Worm (Caenorhabditis elegans) whole organism, L3 larva: ENCODE measurements around the gene F40C5.1.
"Not testable (repeated sequence)": the region's sequence is repeated elsewhere in the genome, so short reads cannot be mapped to it uniquely, and the experiment has no call there.

ENCODE experiments used
- R02D3.7 ChIP-seq: fragments of 150-350 bp; optimal IDR thresholded peaks from 2 replicates; lab custom pipeline; 2014; ENCODE audit warnings: missing biosample characterization, missing genetic modification characterization
- ZK546.5 ChIP-seq: sonication (generic microtip); optimal IDR thresholded peaks from 2 replicates; lab custom pipeline; 2017; ENCODE audit warnings: missing biosample characterization, missing genetic modification characterization
- aly-2 ChIP-seq: fragments of 150-350 bp; optimal IDR thresholded peaks from 2 replicates; lab custom pipeline; 2014; ENCODE audit warnings: missing biosample characterization, missing genetic modification characterization
- ama-1 ChIP-seq: fragments of 150-350 bp; optimal IDR thresholded peaks from 2 replicates; lab custom pipeline; 2018
- ceh-28 ChIP-seq: fragments of 150-350 bp; optimal IDR thresholded peaks from 2 replicates; lab custom pipeline; 2014; ENCODE audit warnings: missing biosample characterization, missing genetic modification reagents, missing genetic modification characterization
- ceh-9 ChIP-seq: sonication (generic microtip); optimal IDR thresholded peaks from 2 replicates; lab custom pipeline; 2018; ENCODE audit warnings: missing biosample characterization, missing genetic modification characterization
- daf-12 ChIP-seq: fragments of 150-350 bp; optimal IDR thresholded peaks from 2 replicates; lab custom pipeline; 2014; ENCODE audit warnings: missing biosample characterization, missing genetic modification reagents, missing genetic modification characterization
- elt-3 ChIP-seq, 3 experiments: fragments of 150-350 bp in 1 of 3; sonication (generic microtip) in 2 of 3; optimal IDR thresholded peaks; 2 replicates in 2 of 3; 4 replicates in 1 of 3; lab custom pipeline; 2014 to 2017; ENCODE audit warnings: missing biosample characterization in 3 of 3, missing genetic modification characterization in 3 of 3
- eor-1 ChIP-seq, 2 experiments: fragments of 150-350 bp; optimal IDR thresholded peaks; 2 replicates each; lab custom pipeline; 2014 to 2018; ENCODE audit warnings: missing biosample characterization in 2 of 2, missing genetic modification characterization in 2 of 2
- fkh-10 ChIP-seq: sonication (generic microtip); optimal IDR thresholded peaks from 2 replicates; lab custom pipeline; 2017; ENCODE audit warnings: missing biosample characterization, missing genetic modification reagents, missing genetic modification characterization
- fkh-2 ChIP-seq: fragments of 150-350 bp; optimal IDR thresholded peaks from 2 replicates; lab custom pipeline; 2014; ENCODE audit warnings: missing biosample characterization, missing genetic modification reagents, missing genetic modification characterization
- hmg-11 ChIP-seq: sonication (generic microtip); optimal IDR thresholded peaks from 2 replicates; lab custom pipeline; 2016; ENCODE audit warnings: missing genetic modification characterization, missing compliant biosample characterization
- lin-15B ChIP-seq: fragments of 150-350 bp; optimal IDR thresholded peaks from 2 replicates; lab custom pipeline; 2014; ENCODE audit warnings: missing biosample characterization, missing genetic modification characterization
- lin-39 ChIP-seq: fragments of 150-350 bp; optimal IDR thresholded peaks from 2 replicates; lab custom pipeline; 2018; ENCODE audit warnings: missing biosample characterization, missing genetic modification reagents, missing genetic modification characterization
- mml-1 ChIP-seq: fragments of 150-350 bp; sonication (generic microtip); optimal IDR thresholded peaks from 3 replicates; lab custom pipeline; 2014; ENCODE audit warnings: missing biosample characterization, missing genetic modification characterization
- nfya-1 ChIP-seq: sonication (generic microtip); optimal IDR thresholded peaks from 2 replicates; lab custom pipeline; 2017; ENCODE audit warnings: missing genetic modification characterization, mild to moderate bottlenecking, missing compliant biosample characterization, antibody characterized with exemption, moderate library complexity; ENCODE audit not compliant: insufficient read depth
- nhr-11 ChIP-seq: fragments of 150-350 bp; optimal IDR thresholded peaks from 2 replicates; lab custom pipeline; 2014; ENCODE audit warnings: missing biosample characterization, missing genetic modification characterization
- nhr-12 ChIP-seq: fragments of 150-350 bp; optimal IDR thresholded peaks from 2 replicates; lab custom pipeline; 2014; ENCODE audit warnings: missing biosample characterization, missing genetic modification characterization
- nhr-237 ChIP-seq: fragments of 150-350 bp; optimal IDR thresholded peaks from 2 replicates; lab custom pipeline; 2014; ENCODE audit warnings: missing biosample characterization, missing genetic modification characterization
- nhr-28 ChIP-seq: fragments of 150-350 bp; optimal IDR thresholded peaks from 2 replicates; lab custom pipeline; 2014; ENCODE audit warnings: missing biosample characterization, missing genetic modification characterization
- nhr-43 ChIP-seq: sonication (generic microtip); optimal IDR thresholded peaks from 2 replicates; lab custom pipeline; 2016; ENCODE audit warnings: mild to moderate bottlenecking, missing genetic modification characterization, missing compliant biosample characterization; ENCODE audit not compliant: poor library complexity, severe bottlenecking
- nhr-67 ChIP-seq: fragments of 150-350 bp; optimal IDR thresholded peaks from 2 replicates; lab custom pipeline; 2014; ENCODE audit warnings: missing biosample characterization, missing genetic modification characterization
- nhr-76 ChIP-seq: fragments of 150-350 bp; sonication (generic microtip); optimal IDR thresholded peaks from 5 replicates; lab custom pipeline; 2014; ENCODE audit warnings: missing biosample characterization, missing genetic modification characterization
- nhr-77 ChIP-seq: fragments of 150-350 bp; optimal IDR thresholded peaks from 2 replicates; lab custom pipeline; 2014; ENCODE audit warnings: missing biosample characterization, missing genetic modification characterization
- pha-4 ChIP-seq: fragments of 150-350 bp; optimal IDR thresholded peaks from 2 replicates; lab custom pipeline; 2014; ENCODE audit warnings: missing biosample characterization, missing genetic modification reagents, missing genetic modification characterization
- pqm-1 ChIP-seq: fragments of 150-350 bp; optimal IDR thresholded peaks from 2 replicates; lab custom pipeline; 2017; ENCODE audit warnings: missing biosample characterization, missing genetic modification characterization, inconsistent platforms
- sea-2 ChIP-seq: fragments of 150-350 bp; sonication (generic microtip); optimal IDR thresholded peaks from 4 replicates; lab custom pipeline; 2014; ENCODE audit warnings: missing biosample characterization, missing genetic modification reagents, missing genetic modification characterization
- skn-1 ChIP-seq: fragments of 150-350 bp; optimal IDR thresholded peaks from 2 replicates; lab custom pipeline; 2014; ENCODE audit warnings: missing biosample characterization, missing genetic modification characterization
- tbx-2 ChIP-seq: sonication (generic microtip); optimal IDR thresholded peaks from 2 replicates; lab custom pipeline; 2016; ENCODE audit warnings: mild to moderate bottlenecking, missing genetic modification characterization, missing compliant biosample characterization
- unc-62 ChIP-seq: fragments of 150-350 bp; sonication (generic microtip); optimal IDR thresholded peaks from 4 replicates; lab custom pipeline; 2014; ENCODE audit warnings: missing biosample characterization, missing genetic modification reagents, missing genetic modification characterization
- zag-1 ChIP-seq: fragments of 150-350 bp; optimal IDR thresholded peaks from 2 replicates; lab custom pipeline; 2014; ENCODE audit warnings: missing biosample characterization, missing genetic modification characterization
- ztf-11 ChIP-seq: fragments of 150-350 bp; optimal IDR thresholded peaks from 2 replicates; lab custom pipeline; 2014; ENCODE audit warnings: missing biosample characterization, missing genetic modification characterization
- ztf-4 ChIP-seq: fragments of 150-350 bp; optimal IDR thresholded peaks from 2 replicates; lab custom pipeline; 2014; ENCODE audit warnings: missing biosample characterization, missing genetic modification characterization

The F40C5.1 gene

DNA sequence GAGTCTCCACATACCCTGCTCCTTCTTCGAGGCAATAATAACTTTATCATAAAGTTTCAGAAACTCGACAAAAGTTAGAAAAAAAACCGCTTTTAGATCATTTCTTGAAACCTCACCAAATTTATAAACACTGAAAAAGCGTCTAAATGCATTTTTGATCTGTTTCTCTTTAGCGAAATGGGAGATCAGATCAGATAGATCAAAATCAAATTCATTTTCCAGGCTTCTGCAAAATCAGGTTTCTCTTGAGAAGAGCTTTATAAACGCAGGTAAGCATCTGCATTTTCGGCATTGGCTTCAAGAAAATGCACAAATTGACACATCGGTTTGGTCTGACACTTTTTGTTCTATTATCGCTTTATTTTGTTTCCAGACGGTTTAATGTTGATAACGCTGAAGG lies at the start of gene F40C5.1:
Gene F40C5.1, plus strand, starts transcription at position 301 of the 400 bp plus-strand sequence.
- TF ChIP-seq nhr-28 (tag; lab: Kevin White, UChicago); nhr-77; ama-1 (lab: Kevin White, UChicago): not testable (repeated sequence)
- TF ChIP-seq, all 47 proteins: peak for 0; not testable (repeated sequence) for 47

DNA sequence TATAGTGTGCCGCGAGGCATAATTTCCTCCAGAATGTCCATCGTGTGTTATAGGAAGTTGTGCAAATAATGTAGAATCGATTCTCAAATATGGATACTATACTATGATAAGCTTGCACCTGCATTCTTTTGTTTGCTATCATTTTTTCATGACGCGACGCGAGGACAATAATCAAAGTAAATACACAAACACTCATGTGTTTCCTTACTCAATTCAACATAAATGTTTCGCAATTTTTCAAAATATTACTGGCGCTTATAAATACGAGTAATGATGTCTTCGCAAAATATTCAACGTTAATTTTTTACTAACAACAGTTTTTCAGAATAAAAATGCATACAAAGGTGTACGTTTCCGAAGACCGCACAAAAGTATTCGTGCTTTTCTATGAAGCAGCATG lies 49.2 kb upstream of the F40C5.1 start, which contains the start of gene irg-1:
Gene irg-1, plus strand, starts transcription at position 326 of the 400 bp plus-strand sequence.
- peak; percentile 37 for TF ChIP-seq pqm-1 (tag; lab: Kevin White, UChicago)
- no peak for TF ChIP-seq unc-62 (GFP tag; lab: Kevin White, UChicago)

DNA sequence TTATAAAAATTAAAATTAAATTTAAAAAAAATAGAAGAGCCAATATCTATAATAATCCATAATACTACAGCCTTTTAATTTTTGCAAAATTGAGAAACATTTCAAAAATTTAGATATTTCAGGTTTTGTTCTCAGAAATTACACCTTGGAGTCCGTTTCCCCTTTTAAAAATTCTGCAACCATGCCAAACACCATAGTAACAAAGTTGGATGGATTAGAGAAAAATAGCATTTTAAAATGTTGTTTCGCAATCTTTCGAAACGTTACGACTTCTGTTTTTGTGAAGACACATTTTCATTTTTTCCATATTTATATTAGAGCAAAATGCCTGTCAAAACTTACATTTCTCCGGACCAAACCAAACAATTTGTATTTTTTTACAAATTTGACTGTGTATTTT lies 47.5 kb upstream of the F40C5.1 start, which contains the start of gene T24A6.7:
Gene T24A6.7, plus strand, starts transcription at position 301 of the 400 bp plus-strand sequence.
- no peak for TF ChIP-seq fkh-2 (tag; lab: Kevin White, UChicago)
- no peak for TF ChIP-seq lin-15B (tag; lab: Kevin White, UChicago)
- TF ChIP-seq pqm-1 (tag; lab: Kevin White, UChicago) = no peak
- no peak for TF ChIP-seq eor-1 (tag; optimal IDR thresholded peaks at IDR 0.05; lab: Kevin White, UChicago)
- TF ChIP-seq sea-2 = no peak
- TF ChIP-seq tbx-2 = no peak
- TF ChIP-seq ceh-28 (tag; lab: Kevin White, UChicago) = no peak
- no peak for TF ChIP-seq R02D3.7
- TF ChIP-seq nfya-1 (tag; lab: Kevin White, UChicago) = no peak
- no peak for TF ChIP-seq nhr-237
- no peak for TF ChIP-seq ztf-4
- no peak for TF ChIP-seq nhr-43 (tag; lab: Kevin White, UChicago)
- no peak for TF ChIP-seq skn-1 (tag; lab: Kevin White, UChicago)
- TF ChIP-seq ceh-9 (tag; lab: Kevin White, UChicago) = no peak
- no peak for TF ChIP-seq lin-39 (tag; lab: Kevin White, UChicago)
- TF ChIP-seq nhr-77 = no peak
- TF ChIP-seq mml-1 (tag; lab: Kevin White, UChicago) = no peak
- TF ChIP-seq ztf-11 (tag; lab: Kevin White, UChicago) = no peak
- TF ChIP-seq nhr-11 (tag; lab: Kevin White, UChicago) = no peak
- TF ChIP-seq zag-1 (tag; lab: Kevin White, UChicago) = no peak

DNA sequence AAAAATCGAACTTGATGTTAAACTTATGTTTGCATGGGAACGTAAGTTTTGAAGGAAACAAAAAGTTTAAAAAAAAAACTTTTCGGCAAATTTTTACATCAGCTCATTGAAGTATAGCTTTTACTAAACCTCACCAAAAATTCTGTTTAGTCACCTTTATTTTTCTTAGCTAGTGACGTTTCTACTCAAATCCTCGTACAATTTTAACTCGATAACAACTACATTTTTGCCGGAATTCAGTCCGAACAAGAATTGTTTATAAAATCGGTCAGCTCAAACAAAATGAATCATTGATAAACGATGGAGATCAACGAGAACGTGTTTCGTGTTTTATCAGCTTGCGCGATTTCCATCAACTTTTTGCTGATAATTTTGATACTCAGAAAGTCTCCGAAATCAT lies 45.6 kb upstream of the F40C5.1 start, which contains the start of gene str-260:
Gene str-260, plus strand, starts transcription at position 301 of the 400 bp plus-strand sequence.
- TF ChIP-seq ama-1 (lab: Kevin White, UChicago) = no peak
- TF ChIP-seq nhr-11 (tag; lab: Kevin White, UChicago) = no peak
- TF ChIP-seq ztf-11 (tag; lab: Kevin White, UChicago) = no peak
- TF ChIP-seq ZK546.5 = no peak
- no peak for TF ChIP-seq nhr-12
- no peak for TF ChIP-seq nhr-28 (tag; lab: Kevin White, UChicago)
- TF ChIP-seq ztf-4 = no peak
- TF ChIP-seq tbx-2 = no peak
- no peak for TF ChIP-seq nhr-237
- no peak for TF ChIP-seq pha-4 (tag; lab: Kevin White, UChicago)
- TF ChIP-seq R02D3.7 = no peak
- no peak for TF ChIP-seq unc-62 (GFP tag; lab: Kevin White, UChicago)
- TF ChIP-seq nhr-76 = no peak
- no peak for TF ChIP-seq nhr-67 (tag; lab: Kevin White, UChicago)
- TF ChIP-seq, all 47 proteins: peak for 0

DNA sequence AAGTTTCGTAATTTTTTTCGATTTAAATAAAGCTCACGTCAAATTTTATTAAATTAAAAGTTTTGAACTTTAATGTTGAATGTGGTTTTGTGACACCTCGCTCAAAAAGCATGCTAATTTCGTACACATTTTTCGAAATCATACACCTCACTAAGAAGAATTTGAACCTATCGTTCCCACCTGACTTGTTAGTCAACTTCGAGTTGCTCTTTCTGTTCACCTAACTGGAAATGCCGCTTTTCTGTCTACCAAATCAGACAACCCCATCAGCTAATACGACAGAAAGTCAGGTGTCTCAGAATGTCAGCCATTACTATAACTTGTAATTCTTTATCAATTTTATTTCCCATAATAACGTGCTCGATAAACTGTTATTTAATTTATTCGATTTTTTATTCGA lies 42.1 kb upstream of the F40C5.1 start, which contains the start of gene srbc-66:
Gene srbc-66, plus strand, starts transcription at position 301 of the 400 bp plus-strand sequence.
- TF ChIP-seq ceh-28 (tag; lab: Kevin White, UChicago) (no peak), daf-12 (tag; lab: Kevin White, UChicago) (no peak), tbx-2 (no peak), skn-1 (tag; lab: Kevin White, UChicago) (no peak), hmg-11 (tag; lab: Kevin White, UChicago) (no peak), aly-2 (tag; lab: Kevin White, UChicago) (no peak), fkh-10 (GFP tag; lab: Kevin White, UChicago) (no peak), pha-4 (tag; lab: Kevin White, UChicago) (no peak)
- TF ChIP-seq, all 47 proteins: peak for 0

DNA sequence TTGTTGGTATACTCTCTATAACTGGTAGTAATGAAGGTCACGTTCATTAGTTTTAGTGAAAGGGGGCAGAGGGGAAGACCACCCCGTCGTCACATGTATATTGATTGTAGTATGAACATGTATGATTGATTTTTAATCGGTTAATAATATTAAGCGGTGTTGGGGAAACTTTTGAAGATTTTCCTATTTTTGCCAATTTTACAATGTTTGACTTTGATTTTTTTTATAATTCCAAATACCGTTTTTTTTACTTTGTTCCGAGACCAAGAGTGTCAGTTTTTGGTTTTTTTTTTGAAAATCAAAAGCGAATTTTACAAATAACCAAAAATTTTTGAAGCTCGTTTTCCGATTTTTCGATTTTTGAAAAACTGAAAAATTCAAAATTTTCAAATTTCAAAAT lies 37.2 kb upstream of the F40C5.1 start, which contains the start of gene nhr-221:
Gene nhr-221, minus strand, starts transcription at position 101 of the 400 bp plus-strand sequence.
- TF ChIP-seq ztf-11 (tag; lab: Kevin White, UChicago) (no peak), fkh-10 (GFP tag; lab: Kevin White, UChicago) (no peak), lin-39 (tag; lab: Kevin White, UChicago) (no peak), R02D3.7 (no peak), ceh-28 (tag; lab: Kevin White, UChicago) (no peak), elt-3 (tag; optimal IDR thresholded peaks at IDR 0.05; lab: Kevin White, UChicago) (no peak)
